Fruit fly (Drosophila melanogaster) whole organism, embryonic: ENCODE data around the gene CG31141.
A peak's percentile ranks its signal among the peaks of the same experiment; 100 is the strongest.

Experiments
- Adf1 ChIP-seq: fragments of 200-800 bp; sonication (Bioruptor generic); IDR thresholded peaks from 2 replicates; pipeline ENCODE4 v1.3.6; 2022; ENCODE audit warnings: missing biosample characterization, missing genetic modification characterization
- Asciz ChIP-seq: fragments of 200-800 bp; sonication (Bioruptor generic); optimal IDR thresholded peaks from 2 replicates; lab custom pipeline; 2017; ENCODE audit warnings: missing biosample characterization, mild to moderate bottlenecking, missing genetic modification characterization, missing genetic modification reagents
- B-H2 ChIP-seq: fragments of 200-800 bp; sonication (Bioruptor generic); optimal IDR thresholded peaks from 2 replicates; lab custom pipeline; 2018; ENCODE audit warnings: missing biosample characterization, mild to moderate bottlenecking, missing genetic modification characterization
- Bgb ChIP-seq: fragments of 200-800 bp; sonication (Bioruptor generic); IDR thresholded peaks from 2 replicates; pipeline ENCODE4 v1.3.6; 2022; ENCODE audit warnings: missing biosample characterization, missing genetic modification characterization; ENCODE audit not compliant: partially characterized antibody
- CG10321 ChIP-seq: fragments of 200-800 bp; sonication (Bioruptor generic); IDR thresholded peaks from 2 replicates; pipeline ENCODE4 v1.3.6; 2022; ENCODE audit warnings: missing biosample characterization, missing genetic modification characterization
- CG10366 ChIP-seq: fragments of 200-800 bp; sonication (Bioruptor generic); IDR thresholded peaks from 2 replicates; pipeline ENCODE4 v1.3.6; 2022; ENCODE audit warnings: missing biosample characterization, missing genetic modification characterization
- CG11560 ChIP-seq: fragments of 200-800 bp; sonication (Bioruptor generic); IDR thresholded peaks from 3 replicates; pipeline ENCODE4 v1.3.6; 2022; ENCODE audit warnings: missing biosample characterization, missing genetic modification characterization
- CG11695 ChIP-seq: fragments of 200-800 bp; sonication (Bioruptor generic); IDR thresholded peaks from 3 replicates; pipeline ENCODE4 v1.3.6; 2022; ENCODE audit warnings: missing biosample characterization, missing genetic modification characterization
- CG12155 ChIP-seq: fragments of 200-800 bp; sonication (Bioruptor generic); optimal IDR thresholded peaks from 3 replicates; lab custom pipeline; 2016; ENCODE audit warnings: missing biosample characterization, missing genetic modification characterization
- CG12391 ChIP-seq: fragments of 200-800 bp; sonication (Bioruptor generic); optimal IDR thresholded peaks from 3 replicates; lab custom pipeline; 2018; ENCODE audit warnings: missing biosample characterization, mild to moderate bottlenecking, missing genetic modification characterization, moderate library complexity
- CG18619 ChIP-seq: fragments of 200-800 bp; sonication (Bioruptor generic); optimal IDR thresholded peaks from 3 replicates; lab custom pipeline; 2017; ENCODE audit warnings: missing biosample characterization, mild to moderate bottlenecking, missing genetic modification characterization
- CG30020 ChIP-seq: fragments of 200-800 bp; optimal IDR thresholded peaks from 2 replicates; lab custom pipeline; 2019; ENCODE audit warnings: missing biosample characterization, mild to moderate bottlenecking, missing genetic modification characterization, moderate library complexity
- CG3163 ChIP-seq: fragments of 200-800 bp; sonication (Bioruptor generic); optimal IDR thresholded peaks from 3 replicates; lab custom pipeline; 2016; ENCODE audit warnings: missing biosample characterization, missing genetic modification characterization
- CG3847 ChIP-seq: fragments of 200-800 bp; sonication (Bioruptor generic); IDR thresholded peaks from 2 replicates; pipeline ENCODE4 v1.3.6; 2022; ENCODE audit warnings: missing biosample characterization, missing genetic modification characterization
- CG4707 ChIP-seq: fragments of 200-800 bp; sonication (Bioruptor generic); optimal IDR thresholded peaks from 2 replicates; lab custom pipeline; 2018; ENCODE audit warnings: missing biosample characterization, mild to moderate bottlenecking, missing genetic modification characterization, moderate library complexity
- CG4730 ChIP-seq: fragments of 200-800 bp; sonication (Bioruptor generic); IDR thresholded peaks from 2 replicates; pipeline ENCODE4 v1.3.6; 2022; ENCODE audit warnings: missing biosample characterization, missing genetic modification characterization
- CG6765 ChIP-seq: fragments of 200-800 bp; sonication (Bioruptor generic); optimal IDR thresholded peaks from 3 replicates; lab custom pipeline; 2017; ENCODE audit warnings: missing biosample characterization, mild to moderate bottlenecking, missing genetic modification characterization
- CG7963 ChIP-seq: fragments of 200-800 bp; sonication (Bioruptor generic); IDR thresholded peaks from 3 replicates; pipeline ENCODE4 v1.3.6; 2022; ENCODE audit warnings: missing biosample characterization, missing genetic modification characterization; ENCODE audit not compliant: partially characterized antibody
- CG8281 ChIP-seq: fragments of 200-800 bp; sonication (Bioruptor generic); optimal IDR thresholded peaks from 2 replicates; lab custom pipeline; 2018; ENCODE audit warnings: missing biosample characterization, mild to moderate bottlenecking, missing genetic modification characterization, moderate library complexity
- CG9437 ChIP-seq: fragments of 200-800 bp; sonication (Bioruptor generic); optimal IDR thresholded peaks from 2 replicates; lab custom pipeline; 2018; ENCODE audit warnings: missing biosample characterization, mild to moderate bottlenecking, missing genetic modification characterization
- Elba2 ChIP-seq: fragments of 200-800 bp; sonication (Bioruptor generic); optimal IDR thresholded peaks from 3 replicates; lab custom pipeline; 2016; ENCODE audit warnings: missing biosample characterization, missing genetic modification characterization
- HLH3B ChIP-seq: fragments of 200-800 bp; sonication (Bioruptor generic); IDR thresholded peaks from 2 replicates; pipeline ENCODE4 v1.3.6; 2022; ENCODE audit warnings: missing biosample characterization, missing genetic modification characterization
- Lim3 ChIP-seq: fragments of 200-800 bp; sonication (Bioruptor generic); IDR thresholded peaks from 2 replicates; pipeline ENCODE4 v1.3.6; 2022; ENCODE audit warnings: missing biosample characterization, missing genetic modification characterization
- MESR4 ChIP-seq: fragments of 200-800 bp; sonication (Bioruptor generic); optimal IDR thresholded peaks from 2 replicates; lab custom pipeline; 2018; ENCODE audit warnings: missing biosample characterization, mild to moderate bottlenecking, missing genetic modification characterization, moderate library complexity
- Neu2 ChIP-seq: fragments of 200-800 bp; sonication (Bioruptor generic); optimal IDR thresholded peaks from 3 replicates; lab custom pipeline; 2016; ENCODE audit warnings: missing biosample characterization, missing genetic modification characterization, borderline replicate concordance
- Oaz ChIP-seq: fragments of 200-800 bp; sonication (Bioruptor generic); IDR thresholded peaks from 2 replicates; pipeline ENCODE4 v1.3.6; 2022; ENCODE audit warnings: missing biosample characterization, missing genetic modification characterization
- Pdp1 ChIP-seq, 2 experiments: fragments of 200-800 bp; sonication (Bioruptor generic); optimal IDR thresholded peaks; 3 replicates each; lab custom pipeline; 2016; ENCODE audit warnings: missing biosample characterization in 2 of 2, missing genetic modification characterization in 2 of 2, mild to moderate bottlenecking in 1 of 2, moderate library complexity in 1 of 2
- Rx ChIP-seq: fragments of 200-800 bp; sonication (Bioruptor generic); IDR thresholded peaks from 2 replicates; pipeline ENCODE4 v1.3.6; 2022; ENCODE audit warnings: missing biosample characterization, missing genetic modification characterization
- Usf ChIP-seq: fragments of 200-800 bp; sonication (Bioruptor generic); optimal IDR thresholded peaks from 2 replicates; lab custom pipeline; 2017; ENCODE audit warnings: missing genotype, missing biosample characterization, missing genetic modification characterization
- aop ChIP-seq: fragments of 200-800 bp; sonication (Bioruptor generic); IDR thresholded peaks from 2 replicates; pipeline ENCODE4 v1.3.6; 2022; ENCODE audit warnings: missing biosample characterization, missing genetic modification characterization
- ara ChIP-seq: fragments of 200-800 bp; sonication (Bioruptor generic); IDR thresholded peaks from 2 replicates; pipeline ENCODE4 v1.3.6; 2022; ENCODE audit warnings: missing biosample characterization, missing genetic modification characterization
- ash1 ChIP-seq: fragments of 200-800 bp; sonication (Bioruptor generic); optimal IDR thresholded peaks from 2 replicates; lab custom pipeline; 2018; ENCODE audit warnings: missing biosample characterization, mild to moderate bottlenecking, missing genetic modification characterization
- az2 ChIP-seq: fragments of 200-800 bp; sonication (Bioruptor generic); optimal IDR thresholded peaks from 3 replicates; lab custom pipeline; 2016; ENCODE audit warnings: missing biosample characterization, missing genetic modification characterization
- btn ChIP-seq: fragments of 200-800 bp; sonication (Bioruptor generic); optimal IDR thresholded peaks from 2 replicates; lab custom pipeline; 2016; ENCODE audit warnings: missing biosample characterization, missing genetic modification characterization
- ci ChIP-seq: fragments of 200-800 bp; sonication (Bioruptor generic); IDR thresholded peaks from 3 replicates; pipeline ENCODE4 v1.3.6; 2022; ENCODE audit warnings: missing biosample characterization, missing genetic modification characterization
- ind ChIP-seq: fragments of 200-800 bp; sonication (Bioruptor generic); optimal IDR thresholded peaks from 3 replicates; lab custom pipeline; 2016; ENCODE audit warnings: missing biosample characterization, missing genetic modification characterization
- kay ChIP-seq: fragments of 200-800 bp; sonication (Bioruptor generic); optimal IDR thresholded peaks from 2 replicates; lab custom pipeline; 2016; ENCODE audit warnings: missing biosample characterization, missing genetic modification characterization
- lab ChIP-seq: fragments of 200-800 bp; sonication (Bioruptor generic); optimal IDR thresholded peaks from 3 replicates; lab custom pipeline; 2017; ENCODE audit warnings: missing biosample characterization, missing genetic modification characterization, mild to moderate bottlenecking, moderate library complexity, missing genetic modification reagents
- lola ChIP-seq, 3 experiments: fragments of >200 bp in 2 of 3; fragments of 200-800 bp in 1 of 3; sonication (Bioruptor generic) in 1 of 3; optimal IDR thresholded peaks; 2 replicates each; lab custom pipeline; 2017 to 2019; ENCODE audit warnings: missing biosample characterization in 3 of 3, missing genetic modification characterization in 3 of 3, mild to moderate bottlenecking in 1 of 3, moderate library complexity in 1 of 3
- maf-S ChIP-seq: fragments of 200-800 bp; sonication (Bioruptor generic); optimal IDR thresholded peaks from 2 replicates; lab custom pipeline; 2016; ENCODE audit warnings: missing biosample characterization, missing genetic modification characterization
- nmo ChIP-seq: fragments of 200-800 bp; sonication (Bioruptor generic); optimal IDR thresholded peaks from 2 replicates; lab custom pipeline; 2018; ENCODE audit warnings: missing biosample characterization, mild to moderate bottlenecking, missing genetic modification characterization, moderate library complexity
- pum ChIP-seq: fragments of 200-800 bp; sonication (Bioruptor generic); optimal IDR thresholded peaks from 2 replicates; lab custom pipeline; 2016; ENCODE audit warnings: missing biosample characterization, missing genetic modification characterization
- salm ChIP-seq: fragments of 200-800 bp; sonication (Bioruptor generic); optimal IDR thresholded peaks from 2 replicates; lab custom pipeline; 2018; ENCODE audit warnings: missing biosample characterization, mild to moderate bottlenecking, missing genetic modification characterization
- scrt ChIP-seq: fragments of 200-800 bp; sonication (Bioruptor generic); optimal IDR thresholded peaks from 2 replicates; lab custom pipeline; 2018; ENCODE audit warnings: missing biosample characterization, mild to moderate bottlenecking, missing genetic modification characterization, moderate library complexity
- sim ChIP-seq: fragments of 200-800 bp; sonication (Bioruptor generic); IDR thresholded peaks from 2 replicates; pipeline ENCODE4 v1.3.6; 2022; ENCODE audit warnings: missing biosample characterization, missing genetic modification characterization
- slbo ChIP-seq: fragments of 200-800 bp; sonication (Bioruptor generic); IDR thresholded peaks from 2 replicates; pipeline ENCODE4 v1.3.6; 2022; ENCODE audit warnings: missing biosample characterization, missing genetic modification characterization
- slp2 ChIP-seq: fragments of 200-800 bp; sonication (Bioruptor generic); optimal IDR thresholded peaks from 2 replicates; lab custom pipeline; 2016; ENCODE audit warnings: missing biosample characterization, missing genetic modification characterization
- vvl ChIP-seq: fragments of 200-800 bp; sonication (Bioruptor generic); IDR thresholded peaks from 2 replicates; pipeline ENCODE4 v1.3.6; 2022; ENCODE audit warnings: missing biosample characterization, missing genetic modification characterization
- zen ChIP-seq: fragments of 200-800 bp; sonication (Bioruptor generic); optimal IDR thresholded peaks from 3 replicates; lab custom pipeline; 2018; ENCODE audit warnings: missing biosample characterization, mild to moderate bottlenecking, missing genetic modification characterization, moderate library complexity
- zen2 ChIP-seq: fragments of 200-800 bp; sonication (Bioruptor generic); IDR thresholded peaks from 3 replicates; pipeline ENCODE4 v1.3.6; 2022; ENCODE audit warnings: missing biosample characterization, missing genetic modification characterization; ENCODE audit not compliant: partially characterized antibody

The CG31141 gene

dm6 chr3R:23889922-23890321 is 33.2 kb upstream of the CG31141 start, which contains the start of gene Pli (continued):
- TF ChIP-seq CG18619 (no peak), CG10366 (GFP tag; lab: Robert Waterston, UW) (no peak)

dm6 chr3R:23890886-23891285 is 32.2 kb upstream of the CG31141 start, which contains the start of gene TfIIA-S:
Gene TfIIA-S (minus strand): TSS chr3R:23891060.
- TF ChIP-seq CG11695 (GFP tag; lab: Robert Waterston, UW) (no peak), CG3847 (no peak), CG9437 (GFP tag; lab: Kevin White, UChicago) (no peak), kay (GFP tag; lab: Kevin White, UChicago) (peak; percentile 70), B-H2 (GFP tag; lab: Kevin White, UChicago) (peak; percentile 93), lola (GFP tag; optimal IDR thresholded peaks at IDR 0.05; lab: Kevin White, UChicago) (no peak), CG3163 (GFP tag; lab: Kevin White, UChicago) (peak; percentile 80), Lim3 (no peak), CG7963 (no peak), pum (GFP tag; lab: Kevin White, UChicago) (peak; percentile 74), ara (GFP tag; lab: Robert Waterston, UW) (no peak), nmo (GFP tag; lab: Kevin White, UChicago) (peak; percentile 60), CG10321 (GFP tag; lab: Robert Waterston, UW) (no peak), ci (no peak), Rx (GFP tag; lab: Robert Waterston, UW) (no peak), Oaz (no peak), slbo (GFP tag; lab: Robert Waterston, UW) (no peak), zen2 (GFP tag; lab: Robert Waterston, UW) (no peak), zen (tag; lab: Kevin White, UChicago) (peak; percentile 55), scrt (GFP tag; lab: Kevin White, UChicago) (peak; percentile 98), aop (GFP tag; lab: Robert Waterston, UW) (no peak), CG6765 (GFP tag; lab: Kevin White, UChicago) (peak; percentile 42), CG12391 (peak; percentile 72), lab (GFP tag; lab: Kevin White, UChicago) (peak; percentile 91), Usf (peak; percentile 34), Bgb (GFP tag; lab: Robert Waterston, UW) (no peak), ind (GFP tag; lab: Kevin White, UChicago) (peak; percentile 79), MESR4 (peak; percentile 94), Elba2 (GFP tag; lab: Kevin White, UChicago) (peak; percentile 34), vvl (GFP tag; lab: Robert Waterston, UW) (no peak), salm (tag; lab: Kevin White, UChicago) (no peak), btn (GFP tag; lab: Kevin White, UChicago) (peak; percentile 39), CG4707 (peak; percentile 4), Pdp1 (GFP tag; optimal IDR thresholded peaks at IDR 0.05; lab: Kevin White, UChicago) (peak; percentile 79 to 83), slp2 (GFP tag; lab: Kevin White, UChicago) (peak; percentile 52), CG4730 (GFP tag; lab: Robert Waterston, UW) (no peak), maf-S (GFP tag; lab: Kevin White, UChicago) (peak; percentile 78), Neu2 (GFP tag; lab: Kevin White, UChicago) (no peak), Adf1 (no peak), Asciz (GFP tag; lab: Kevin White, UChicago) (peak; percentile 42), ash1 (GFP tag; lab: Kevin White, UChicago) (peak; percentile 67), az2 (GFP tag; lab: Kevin White, UChicago) (peak; percentile 65), CG12155 (peak; percentile 84), CG11560 (tag; lab: Robert Waterston, UW) (no peak), CG30020 (tag; lab: Kevin White, UChicago) (peak; percentile 26), CG8281 (no peak), sim (GFP tag; lab: Robert Waterston, UW) (no peak), HLH3B (GFP tag; lab: Robert Waterston, UW) (no peak)
